Fruit fly (Drosophila melanogaster) whole organism, embryonic: ENCODE data around the gene Kr-h1.

Experiments
- Aef1 ChIP-seq: fragments of 200-800 bp; sonication (Bioruptor generic); IDR thresholded peaks from 3 replicates; pipeline ENCODE4 v1.3.6; 2022; ENCODE audit warnings: missing biosample characterization, missing genetic modification characterization
- CG11560 ChIP-seq: fragments of 200-800 bp; sonication (Bioruptor generic); IDR thresholded peaks from 3 replicates; pipeline ENCODE4 v1.3.6; 2022; ENCODE audit warnings: missing biosample characterization, missing genetic modification characterization
- CG11696 ChIP-seq: fragments of 200-800 bp; sonication (Bioruptor generic); IDR thresholded peaks from 2 replicates; pipeline ENCODE4 v1.3.6; 2022; ENCODE audit warnings: missing biosample characterization, missing genetic modification characterization
- CG13123 ChIP-seq: fragments of 200-800 bp; sonication (Bioruptor generic); optimal IDR thresholded peaks from 2 replicates; lab custom pipeline; 2016; ENCODE audit warnings: missing biosample characterization, missing genetic modification characterization
- CG13424 ChIP-seq: fragments of 200-800 bp; sonication (Bioruptor generic); optimal IDR thresholded peaks from 2 replicates; lab custom pipeline; 2019; ENCODE audit warnings: missing biosample characterization, mild to moderate bottlenecking, missing genetic modification characterization, moderate library complexity
- CG14050 ChIP-seq: fragments of 200-800 bp; sonication (Bioruptor generic); IDR thresholded peaks from 3 replicates; pipeline ENCODE4 v1.3.6; 2022; ENCODE audit warnings: missing biosample characterization, missing genetic modification characterization
- CG14965 ChIP-seq: fragments of 200-800 bp; sonication (Bioruptor generic); optimal IDR thresholded peaks from 2 replicates; lab custom pipeline; 2016; ENCODE audit warnings: missing biosample characterization, missing genetic modification characterization, borderline replicate concordance
- CG15073 ChIP-seq: fragments of 200-800 bp; sonication (Bioruptor generic); optimal IDR thresholded peaks from 2 replicates; lab custom pipeline; 2016; ENCODE audit warnings: missing biosample characterization, missing genetic modification characterization
- CG15269 ChIP-seq: fragments of 200-800 bp; sonication (Bioruptor generic); optimal IDR thresholded peaks from 2 replicates; lab custom pipeline; 2018; ENCODE audit warnings: missing biosample characterization, mild to moderate bottlenecking, missing genetic modification characterization, moderate library complexity
- CG16779 ChIP-seq: fragments of 200-800 bp; sonication (Bioruptor generic); IDR thresholded peaks from 2 replicates; pipeline ENCODE4 v1.3.6; 2022; ENCODE audit warnings: missing biosample characterization, missing genetic modification characterization
- CG17385 ChIP-seq: fragments of 200-800 bp; sonication (Bioruptor generic); optimal IDR thresholded peaks from 3 replicates; lab custom pipeline; 2018; ENCODE audit warnings: missing biosample characterization, mild to moderate bottlenecking, missing genetic modification characterization
- CG17829 ChIP-seq: fragments of 200-800 bp; optimal IDR thresholded peaks from 2 replicates; lab custom pipeline; 2019; ENCODE audit warnings: missing biosample characterization, mild to moderate bottlenecking, missing genetic modification characterization, moderate library complexity
- CG2199 ChIP-seq: fragments of 200-800 bp; sonication (Bioruptor generic); IDR thresholded peaks from 3 replicates; pipeline ENCODE4 v1.3.6; 2022; ENCODE audit warnings: missing biosample characterization, missing genetic modification characterization
- CG31441 ChIP-seq: fragments of 200-800 bp; sonication (Bioruptor generic); IDR thresholded peaks from 2 replicates; pipeline ENCODE4 v1.3.6; 2022; ENCODE audit warnings: missing biosample characterization, missing genetic modification characterization
- CG34376 ChIP-seq: fragments of 200-800 bp; sonication (Bioruptor generic); optimal IDR thresholded peaks from 2 replicates; lab custom pipeline; 2018; ENCODE audit warnings: missing biosample characterization, mild to moderate bottlenecking, missing genetic modification characterization
- CG3847 ChIP-seq: fragments of 200-800 bp; sonication (Bioruptor generic); IDR thresholded peaks from 2 replicates; pipeline ENCODE4 v1.3.6; 2022; ENCODE audit warnings: missing biosample characterization, missing genetic modification characterization
- CG5245 ChIP-seq: fragments of 200-800 bp; sonication (Bioruptor generic); optimal IDR thresholded peaks from 3 replicates; lab custom pipeline; 2016; ENCODE audit warnings: missing biosample characterization, missing genetic modification characterization
- CG8478 ChIP-seq: fragments of >200 bp; optimal IDR thresholded peaks from 2 replicates; lab custom pipeline; 2018
- CG9727 ChIP-seq: fragments of 200-800 bp; sonication (Bioruptor generic); optimal IDR thresholded peaks from 3 replicates; lab custom pipeline; 2017; ENCODE audit warnings: missing biosample characterization, mild to moderate bottlenecking, missing genetic modification characterization
- Dad ChIP-seq: fragments of 200-800 bp; sonication (Bioruptor generic); optimal IDR thresholded peaks from 3 replicates; lab custom pipeline; 2016; ENCODE audit warnings: missing biosample characterization, missing genetic modification characterization
- Deaf1 ChIP-seq: fragments of 200-800 bp; optimal IDR thresholded peaks from 3 replicates; lab custom pipeline; 2019; ENCODE audit warnings: missing biosample characterization, mild to moderate bottlenecking, missing genetic modification characterization, moderate library complexity
- Dll ChIP-seq: fragments of 200-800 bp; sonication (Bioruptor generic); IDR thresholded peaks from 4 replicates; pipeline ENCODE4 v1.3.6; 2022; ENCODE audit warnings: missing biosample characterization, missing genetic modification characterization; ENCODE audit not compliant: partially characterized antibody
- Ets65A ChIP-seq: fragments of 200-800 bp; sonication (Bioruptor generic); peaks from one replicate; lab custom pipeline; 2016; ENCODE audit warnings: missing biosample characterization, missing genetic modification characterization
- Fer1 ChIP-seq: fragments of 200-800 bp; sonication (Bioruptor generic); optimal IDR thresholded peaks from 2 replicates; lab custom pipeline; 2017; ENCODE audit warnings: missing biosample characterization, mild to moderate bottlenecking, missing genetic modification characterization
- Mrtf ChIP-seq: fragments of 200-800 bp; sonication (Bioruptor generic); IDR thresholded peaks from 3 replicates; pipeline ENCODE4 v1.3.6; 2022; ENCODE audit warnings: missing biosample characterization, missing genetic modification characterization
- Myb ChIP-seq: fragments of 200-800 bp; sonication (Bioruptor generic); optimal IDR thresholded peaks from 2 replicates; lab custom pipeline; 2016; ENCODE audit warnings: missing biosample characterization, missing genetic modification characterization
- Neu2 ChIP-seq: fragments of 200-800 bp; sonication (Bioruptor generic); optimal IDR thresholded peaks from 3 replicates; lab custom pipeline; 2016; ENCODE audit warnings: missing biosample characterization, missing genetic modification characterization, borderline replicate concordance
- Opbp ChIP-seq: fragments of 200-800 bp; sonication (Bioruptor generic); IDR thresholded peaks from 3 replicates; pipeline ENCODE4 v1.3.6; 2022; ENCODE audit warnings: missing biosample characterization, missing genetic modification characterization; ENCODE audit not compliant: partially characterized antibody
- Spps ChIP-seq: fragments of 200-800 bp; sonication (Bioruptor generic); optimal IDR thresholded peaks from 2 replicates; lab custom pipeline; 2018; ENCODE audit warnings: missing biosample characterization, mild to moderate bottlenecking, missing genetic modification characterization
- bsh ChIP-seq, 2 experiments: fragments of 200-800 bp; sonication (Bioruptor generic); optimal IDR thresholded peaks; 2 replicates each; lab custom pipeline; 2017 to 2018; ENCODE audit warnings: mild to moderate bottlenecking in 2 of 2, missing biosample characterization in 2 of 2, missing genetic modification characterization in 2 of 2, moderate library complexity in 1 of 2
- chn ChIP-seq: fragments of 200-800 bp; sonication (Bioruptor generic); optimal IDR thresholded peaks from 2 replicates; lab custom pipeline; 2016; ENCODE audit warnings: missing biosample characterization, missing genetic modification characterization
- ci ChIP-seq: fragments of 200-800 bp; sonication (Bioruptor generic); IDR thresholded peaks from 3 replicates; pipeline ENCODE4 v1.3.6; 2022; ENCODE audit warnings: missing biosample characterization, missing genetic modification characterization
- crp ChIP-seq, 2 experiments: fragments of 200-800 bp; sonication (Bioruptor generic); optimal IDR thresholded peaks; 2 replicates in 1 of 2; 3 replicates in 1 of 2; lab custom pipeline; 2017; ENCODE audit warnings: missing biosample characterization in 2 of 2, missing genetic modification characterization in 2 of 2, mild to moderate bottlenecking in 1 of 2, moderate library complexity in 1 of 2
- fd102C ChIP-seq: fragments of 200-800 bp; sonication (Bioruptor generic); optimal IDR thresholded peaks from 2 replicates; lab custom pipeline; 2018; ENCODE audit warnings: missing biosample characterization, mild to moderate bottlenecking, missing genetic modification characterization, moderate library complexity
- gsb-n ChIP-seq: fragments of 200-800 bp; sonication (Bioruptor generic); optimal IDR thresholded peaks from 3 replicates; lab custom pipeline; 2018; ENCODE audit warnings: missing biosample characterization, mild to moderate bottlenecking, missing genetic modification characterization
- inv ChIP-seq: fragments of 200-800 bp; sonication (Bioruptor generic); IDR thresholded peaks from 2 replicates; pipeline ENCODE4 v1.3.6; 2022; ENCODE audit warnings: missing biosample characterization, missing genetic modification characterization; ENCODE audit not compliant: partially characterized antibody
- nom ChIP-seq: fragments of 200-800 bp; sonication (Bioruptor generic); optimal IDR thresholded peaks from 2 replicates; lab custom pipeline; 2017; ENCODE audit warnings: missing biosample characterization, missing genetic modification characterization, mild to moderate bottlenecking, moderate library complexity, missing genetic modification reagents
- pfk ChIP-seq: fragments of 200-800 bp; sonication (Bioruptor generic); optimal IDR thresholded peaks from 2 replicates; lab custom pipeline; 2018; ENCODE audit warnings: missing biosample characterization, mild to moderate bottlenecking, missing genetic modification characterization, moderate library complexity
- row ChIP-seq: fragments of 200-800 bp; sonication (Bioruptor generic); IDR thresholded peaks from 3 replicates; pipeline ENCODE4 v1.3.6; 2022; ENCODE audit warnings: missing biosample characterization, missing genetic modification characterization
- schlank ChIP-seq: fragments of 200-800 bp; sonication (Bioruptor generic); optimal IDR thresholded peaks from 2 replicates; lab custom pipeline; 2018; ENCODE audit warnings: missing biosample characterization, mild to moderate bottlenecking, missing genetic modification characterization
- sens ChIP-seq: fragments of 200-800 bp; sonication (Bioruptor generic); peaks from one replicate; lab custom pipeline; 2016; ENCODE audit warnings: missing biosample characterization, missing genetic modification characterization
- slp2 ChIP-seq: fragments of 200-800 bp; sonication (Bioruptor generic); optimal IDR thresholded peaks from 2 replicates; lab custom pipeline; 2016; ENCODE audit warnings: missing biosample characterization, missing genetic modification characterization
- sna ChIP-seq: fragments of 200-800 bp; sonication (Bioruptor generic); IDR thresholded peaks from 2 replicates; pipeline ENCODE4 v1.3.6; 2022; ENCODE audit warnings: missing biosample characterization, missing genetic modification characterization; ENCODE audit not compliant: partially characterized antibody
- wdn ChIP-seq: fragments of 200-800 bp; sonication (Bioruptor generic); IDR thresholded peaks from 2 replicates; pipeline ENCODE4 v1.3.6; 2022; ENCODE audit warnings: missing biosample characterization, missing genetic modification characterization
- zf30C ChIP-seq: fragments of 200-800 bp; sonication (Bioruptor generic); optimal IDR thresholded peaks from 3 replicates; lab custom pipeline; 2018; ENCODE audit warnings: missing biosample characterization, mild to moderate bottlenecking, missing genetic modification characterization

The Kr-h1 gene

DNA sequence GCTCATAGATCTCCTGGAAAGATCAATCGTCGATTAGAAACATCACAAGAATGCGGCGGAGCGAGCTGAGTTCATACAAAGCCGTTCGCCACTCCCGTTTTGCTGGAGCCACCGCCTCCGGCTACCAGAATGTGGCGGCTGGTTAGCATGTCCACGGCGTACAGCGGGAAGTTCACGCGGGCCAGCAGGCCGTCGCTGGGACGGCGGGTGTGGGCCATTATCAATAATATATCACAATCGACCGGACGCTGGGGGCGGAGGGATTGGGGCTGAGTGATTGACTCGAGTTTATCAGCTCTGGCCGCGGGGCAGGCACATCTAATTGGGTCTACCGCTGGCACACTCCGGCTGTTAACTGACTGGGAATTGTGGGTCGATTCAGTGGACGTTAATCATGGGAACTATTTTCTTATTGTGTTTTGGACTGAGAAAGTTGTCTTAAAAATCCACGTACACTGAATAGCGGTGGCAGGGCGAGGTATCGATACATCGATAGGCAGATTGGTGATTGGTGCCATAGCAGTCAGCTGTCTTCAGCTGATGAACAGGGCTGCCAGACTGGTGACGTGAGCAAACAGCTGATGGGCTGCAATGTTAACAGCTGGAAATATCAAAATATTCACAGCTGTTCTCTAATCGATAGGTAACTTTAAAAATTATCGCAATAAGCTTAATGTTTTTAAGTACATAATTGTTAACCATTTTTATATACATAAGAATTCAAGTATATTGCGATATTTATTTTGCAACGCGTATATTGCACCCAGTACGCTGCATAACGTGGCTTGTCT, 16.3 kb downstream of the Kr-h1 start, which contains the start of gene CG9175 (continued):
- TF ChIP-seq CG13424 (tag; lab: Kevin White, UChicago) = peak; percentile 28
- TF ChIP-seq Fer1 (GFP tag; lab: Kevin White, UChicago) = peak; percentile 58
- no peak for TF ChIP-seq CG31441 (GFP tag; lab: Robert Waterston, UW)
- no peak for TF ChIP-seq CG16779 (GFP tag; lab: Robert Waterston, UW)
- TF ChIP-seq CG14965 (GFP tag; lab: Kevin White, UChicago) = no peak
- peak; percentile 38 for TF ChIP-seq CG9727 (GFP tag; lab: Kevin White, UChicago)
- TF ChIP-seq, all 482 proteins: peak for 223

DNA sequence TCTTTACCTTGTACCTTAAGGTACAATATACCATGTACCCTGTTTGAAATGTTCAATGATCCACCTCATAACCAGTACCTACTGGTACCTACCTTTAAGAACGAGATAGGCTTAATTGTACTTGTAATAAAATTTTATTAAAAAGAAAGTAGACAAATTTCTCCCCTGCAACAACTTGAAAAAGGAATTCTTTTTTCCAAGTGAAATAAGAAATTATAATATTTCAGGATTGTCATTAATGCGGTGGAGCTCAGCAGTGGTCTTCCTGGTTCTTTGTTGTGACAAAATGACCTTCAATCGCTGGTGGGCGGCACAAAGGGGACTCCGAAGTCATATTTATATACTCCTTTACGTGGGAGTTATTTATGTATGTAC, 16.9 kb downstream of the Kr-h1 start:
- peak; percentile 49 for TF ChIP-seq sens (GFP tag; lab: Kevin White, UChicago)
- peak; percentile 10 for TF ChIP-seq Ets65A (GFP tag; lab: Kevin White, UChicago)
- TF ChIP-seq Deaf1 (tag; lab: Kevin White, UChicago) = no peak
- peak; percentile 4; the same call in 1 of the 3 replicates for TF ChIP-seq row (GFP tag; lab: Robert Waterston, UW)
- TF ChIP-seq, all 482 proteins: peak for 3

DNA sequence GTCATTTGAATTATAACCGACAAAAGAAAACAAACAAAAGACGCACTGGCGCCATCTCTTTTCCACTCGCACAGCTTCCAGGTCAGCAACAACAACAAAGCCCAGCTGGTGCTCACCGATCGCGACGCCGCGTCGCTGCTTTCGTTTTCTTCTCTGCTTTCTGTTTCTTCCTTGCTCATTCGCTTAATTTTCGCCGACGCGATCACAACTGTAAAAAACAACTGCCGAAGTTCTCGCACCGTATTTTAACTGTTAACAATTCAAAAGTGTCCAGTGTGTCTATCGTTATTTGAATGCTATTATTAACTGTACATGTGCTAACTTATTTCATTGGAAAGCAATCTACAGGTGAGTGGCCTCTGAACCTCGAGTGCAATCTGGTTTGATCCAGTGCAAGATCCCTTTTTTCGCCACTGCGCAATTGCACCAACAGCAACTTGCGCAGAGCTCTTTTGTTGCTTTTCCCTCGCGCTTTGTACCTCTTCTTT, 17.8 kb downstream of the Kr-h1 start, which contains the start of gene stai:
stai (plus strand) TSS at position 176 of the 488 bp plus-strand sequence.
- TF ChIP-seq Mrtf (GFP tag; lab: Robert Waterston, UW) = no peak
- TF ChIP-seq CG5245 (GFP tag; lab: Kevin White, UChicago) = no peak
- TF ChIP-seq CG11560 (tag; lab: Robert Waterston, UW) = no peak
- TF ChIP-seq CG11696 (GFP tag; lab: Robert Waterston, UW) = no peak
- no peak for TF ChIP-seq fd102C (GFP tag; lab: Kevin White, UChicago)
- TF ChIP-seq pfk (GFP tag; lab: Kevin White, UChicago) = no peak
- peak; percentile 84 for TF ChIP-seq Myb (GFP tag; lab: Kevin White, UChicago)
- TF ChIP-seq CG3847 (GFP tag; lab: Robert Waterston, UW) = no peak
- no peak for TF ChIP-seq CG34376 (GFP tag; lab: Kevin White, UChicago)
- no peak for TF ChIP-seq chn (GFP tag; lab: Kevin White, UChicago)
- TF ChIP-seq CG15073 = no peak
- no peak for TF ChIP-seq Spps (tag; lab: Kevin White, UChicago)
- TF ChIP-seq Deaf1 (tag; lab: Kevin White, UChicago) = peak; percentile 12
- no peak for TF ChIP-seq CG13123 (GFP tag; lab: Kevin White, UChicago)
- TF ChIP-seq Opbp = no peak
- no peak for TF ChIP-seq CG17385 (GFP tag; lab: Kevin White, UChicago)
- no peak for TF ChIP-seq zf30C
- TF ChIP-seq nom (GFP tag; lab: Kevin White, UChicago) = peak; percentile 80
- peak in 1 of 2 experiments; percentile 58 for TF ChIP-seq bsh (GFP tag; optimal IDR thresholded peaks at IDR 0.05; lab: Kevin White, UChicago)
- no peak for TF ChIP-seq schlank (tag; lab: Kevin White, UChicago)
- TF ChIP-seq Neu2 (GFP tag; lab: Kevin White, UChicago) = no peak
- TF ChIP-seq slp2 = no peak
- no peak for TF ChIP-seq CG15269 (tag; lab: Kevin White, UChicago)
- TF ChIP-seq ci = 0 out of 3 replicates have a peak, but pooled peaks have one; percentile 24
- TF ChIP-seq Dad (GFP tag; lab: Kevin White, UChicago) = no peak
- no peak for TF ChIP-seq CG2199 (GFP tag; lab: Robert Waterston, UW)
- no peak for TF ChIP-seq CG8478
- TF ChIP-seq Aef1 (GFP tag; lab: Robert Waterston, UW) = 0 out of 3 replicates have a peak, but pooled peaks have one; percentile 13
- TF ChIP-seq CG14050 = no peak
- TF ChIP-seq inv (GFP tag; lab: Robert Waterston, UW) = no peak
- no peak for TF ChIP-seq wdn
- TF ChIP-seq Dll (GFP tag; lab: Robert Waterston, UW) = 0 out of 4 replicates have a peak, but pooled peaks have one; percentile 22
- TF ChIP-seq crp (GFP tag; optimal IDR thresholded peaks at IDR 0.05; lab: Kevin White, UChicago) = peak in 1 of 2 experiments; percentile 47
- TF ChIP-seq gsb-n (tag; lab: Kevin White, UChicago) = no peak
- TF ChIP-seq CG17829 (tag; lab: Kevin White, UChicago) = no peak
- TF ChIP-seq sna (GFP tag; lab: Robert Waterston, UW) = no peak
